Worm (Caenorhabditis elegans) whole organism, L2 larva: Measurements from ENCODE around the gene Y75B12B.13.

Experiments
- F13H6.1 ChIP-seq: sonication (generic microtip); optimal IDR thresholded peaks from 2 replicates; lab custom pipeline; 2016; ENCODE audit warnings: missing genetic modification characterization, missing compliant biosample characterization
- ZK546.5 ChIP-seq: sonication (generic microtip); optimal IDR thresholded peaks from 2 replicates; lab custom pipeline; 2017; ENCODE audit warnings: missing biosample characterization, missing genetic modification characterization
- ama-1 ChIP-seq: fragments of 150-350 bp; optimal IDR thresholded peaks from 2 replicates; lab custom pipeline; 2018; ENCODE audit warnings: inconsistent platforms
- ceh-16 ChIP-seq: fragments of 150-350 bp; optimal IDR thresholded peaks from 2 replicates; lab custom pipeline; 2014; ENCODE audit warnings: missing biosample characterization, missing genetic modification characterization
- crh-2 ChIP-seq: sonication (generic microtip); optimal IDR thresholded peaks from 2 replicates; lab custom pipeline; 2017; ENCODE audit warnings: missing biosample characterization, missing genetic modification characterization
- elt-3 ChIP-seq: sonication (generic microtip); optimal IDR thresholded peaks from 2 replicates; lab custom pipeline; 2017; ENCODE audit warnings: missing biosample characterization, missing genetic modification characterization
- mbf-1 ChIP-seq: sonication (generic microtip); optimal IDR thresholded peaks from 2 replicates; lab custom pipeline; 2017; ENCODE audit warnings: missing biosample characterization, missing genetic modification characterization
- nhr-11 ChIP-seq: fragments of 150-350 bp; optimal IDR thresholded peaks from 2 replicates; lab custom pipeline; 2014; ENCODE audit warnings: missing biosample characterization, missing genetic modification characterization
- nhr-25 ChIP-seq: fragments of 150-350 bp; sonication (generic microtip); optimal IDR thresholded peaks from 3 replicates; lab custom pipeline; 2014; ENCODE audit warnings: missing biosample characterization, missing genetic modification characterization
- unc-62 ChIP-seq: fragments of 150-350 bp; optimal IDR thresholded peaks from 2 replicates; lab custom pipeline; 2014; ENCODE audit warnings: missing biosample characterization, missing genetic modification reagents, missing genetic modification characterization
- zag-1 ChIP-seq: fragments of 150-350 bp; optimal IDR thresholded peaks from 2 replicates; lab custom pipeline; 2014; ENCODE audit warnings: missing biosample characterization, missing genetic modification characterization

DNA sequence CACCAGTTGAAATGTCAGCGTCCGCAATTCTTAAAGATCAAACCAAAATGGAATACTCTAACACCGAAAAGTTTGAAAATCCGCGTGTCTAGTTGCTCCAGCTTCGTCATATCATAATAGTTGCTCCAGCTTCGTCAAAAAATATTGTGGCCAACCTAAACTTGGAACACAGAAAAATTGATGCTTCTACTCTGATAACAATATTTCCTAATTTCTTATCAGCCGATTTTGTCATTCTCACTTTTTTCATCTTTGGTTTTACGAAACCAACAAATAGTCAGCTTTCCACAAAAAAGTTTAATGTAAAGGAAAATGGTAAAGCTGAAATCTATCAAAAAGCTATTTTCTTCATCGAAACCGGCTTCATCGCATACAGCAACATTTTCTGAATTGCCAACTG, 11.4 kb downstream of the Y75B12B.13 start, which contains the start of gene fbxa-84:
- TF ChIP-seq ZK546.5 (no peak), nhr-11 (tag; lab: Kevin White, UChicago) (no peak), F13H6.1 (no peak), ama-1 (no peak), unc-62 (GFP tag; lab: Kevin White, UChicago) (no peak), elt-3 (tag; lab: Kevin White, UChicago) (no peak), ceh-16 (no peak), nhr-25 (no peak), mbf-1 (tag; lab: Kevin White, UChicago) (no peak), zag-1 (tag; lab: Kevin White, UChicago) (no peak), crh-2 (tag; lab: Kevin White, UChicago) (no peak)
